Fruit fly (Drosophila melanogaster) whole organism, embryonic: ENCODE data around the gene Rnb.

ENCODE experiments used
- BEAF-32 ChIP-seq: fragments of 200-800 bp; sonication (Bioruptor generic); optimal IDR thresholded peaks from 3 replicates; lab custom pipeline; 2017; ENCODE audit warnings: missing biosample characterization, missing genetic modification characterization, mild to moderate bottlenecking, moderate library complexity, missing genetic modification reagents
- Blimp-1 ChIP-seq: fragments of 200-800 bp; sonication (Bioruptor generic); optimal IDR thresholded peaks from 3 replicates; lab custom pipeline; 2018; ENCODE audit warnings: missing biosample characterization, missing genetic modification characterization, mild to moderate bottlenecking, moderate library complexity, missing genetic modification reagents
- CG10431 ChIP-seq: fragments of 200-800 bp; sonication (Bioruptor generic); optimal IDR thresholded peaks from 3 replicates; lab custom pipeline; 2018; ENCODE audit warnings: missing biosample characterization, mild to moderate bottlenecking, missing genetic modification characterization
- CG12769 ChIP-seq: fragments of 200-800 bp; sonication (Bioruptor generic); optimal IDR thresholded peaks from 2 replicates; lab custom pipeline; 2019; ENCODE audit warnings: missing biosample characterization, mild to moderate bottlenecking, missing genetic modification characterization, moderate library complexity
- CG13287 ChIP-seq: fragments of 200-800 bp; sonication (Bioruptor generic); IDR thresholded peaks from 2 replicates; pipeline ENCODE4 v1.3.6; 2022; ENCODE audit warnings: missing biosample characterization, missing genetic modification characterization; ENCODE audit not compliant: partially characterized antibody
- CG14860 ChIP-seq: fragments of 200-800 bp; sonication (Bioruptor generic); IDR thresholded peaks from 3 replicates; pipeline ENCODE4 v1.3.6; 2022; ENCODE audit warnings: missing biosample characterization, missing genetic modification characterization; ENCODE audit not compliant: partially characterized antibody
- CG1602 ChIP-seq: fragments of 200-800 bp; sonication (Bioruptor generic); optimal IDR thresholded peaks from 3 replicates; lab custom pipeline; 2016; ENCODE audit warnings: missing biosample characterization, missing genetic modification characterization
- CG1647 ChIP-seq: fragments of 200-800 bp; sonication (Bioruptor generic); optimal IDR thresholded peaks from 3 replicates; lab custom pipeline; 2016; ENCODE audit warnings: missing biosample characterization, missing genetic modification characterization
- CG17385 ChIP-seq: fragments of 200-800 bp; sonication (Bioruptor generic); optimal IDR thresholded peaks from 3 replicates; lab custom pipeline; 2018; ENCODE audit warnings: missing biosample characterization, mild to moderate bottlenecking, missing genetic modification characterization
- CG18011 ChIP-seq: fragments of 200-800 bp; sonication (Bioruptor generic); optimal IDR thresholded peaks from 2 replicates; lab custom pipeline; 2017; ENCODE audit warnings: missing biosample characterization, missing genetic modification characterization, mild to moderate bottlenecking, moderate library complexity, missing genotype
- CG1832 ChIP-seq: fragments of 200-800 bp; sonication (Bioruptor generic); optimal IDR thresholded peaks from 2 replicates; lab custom pipeline; 2017; ENCODE audit warnings: missing biosample characterization, mild to moderate bottlenecking, missing genetic modification characterization, inconsistent platforms
- CG3838 ChIP-seq: fragments of 200-800 bp; sonication (Bioruptor generic); optimal IDR thresholded peaks from 3 replicates; lab custom pipeline; 2016; ENCODE audit warnings: missing biosample characterization, missing genetic modification characterization
- CG4424 ChIP-seq: fragments of 200-800 bp; sonication (Bioruptor generic); optimal IDR thresholded peaks from 3 replicates; lab custom pipeline; 2016; ENCODE audit warnings: missing biosample characterization, missing genetic modification characterization
- CG7987 ChIP-seq: fragments of 200-800 bp; sonication (Bioruptor generic); optimal IDR thresholded peaks from 2 replicates; lab custom pipeline; 2018; ENCODE audit warnings: missing biosample characterization, mild to moderate bottlenecking, missing genetic modification characterization, moderate library complexity
- CG8478 ChIP-seq: fragments of >200 bp; optimal IDR thresholded peaks from 2 replicates; lab custom pipeline; 2018
- CG9727 ChIP-seq: fragments of 200-800 bp; sonication (Bioruptor generic); optimal IDR thresholded peaks from 3 replicates; lab custom pipeline; 2017; ENCODE audit warnings: missing biosample characterization, mild to moderate bottlenecking, missing genetic modification characterization
- CG9817 ChIP-seq: fragments of 200-800 bp; sonication (Bioruptor generic); optimal IDR thresholded peaks from 2 replicates; lab custom pipeline; 2018; ENCODE audit warnings: missing biosample characterization, mild to moderate bottlenecking, missing genetic modification characterization, moderate library complexity
- CHES-1-like ChIP-seq: fragments of 200-800 bp; sonication (Bioruptor generic); optimal IDR thresholded peaks from 2 replicates; lab custom pipeline; 2016; ENCODE audit warnings: missing biosample characterization, missing genetic modification characterization
- Dfd ChIP-seq, 2 experiments: fragments of >200 bp; optimal IDR thresholded peaks; 2 replicates each; lab custom pipeline; 2017; ENCODE audit warnings: missing biosample characterization in 2 of 2, missing genetic modification characterization in 2 of 2
- Dll ChIP-seq: fragments of 200-800 bp; sonication (Bioruptor generic); IDR thresholded peaks from 4 replicates; pipeline ENCODE4 v1.3.6; 2022; ENCODE audit warnings: missing biosample characterization, missing genetic modification characterization; ENCODE audit not compliant: partially characterized antibody
- E2f2 ChIP-seq: fragments of 200-800 bp; sonication (Bioruptor generic); IDR thresholded peaks from 2 replicates; pipeline ENCODE4 v1.3.6; 2022; ENCODE audit warnings: missing biosample characterization, missing genetic modification characterization
- Fer2 ChIP-seq: fragments of 200-800 bp; sonication (Bioruptor generic); optimal IDR thresholded peaks from 2 replicates; lab custom pipeline; 2018; ENCODE audit warnings: missing biosample characterization, mild to moderate bottlenecking, missing genetic modification characterization, moderate library complexity
- HmgD ChIP-seq: fragments of 200-800 bp; sonication (Bioruptor generic); optimal IDR thresholded peaks from 3 replicates; lab custom pipeline; 2016; ENCODE audit warnings: missing biosample characterization, missing genetic modification characterization
- HmgZ ChIP-seq: fragments of 200-800 bp; sonication (Bioruptor generic); optimal IDR thresholded peaks from 2 replicates; lab custom pipeline; 2018; ENCODE audit warnings: missing biosample characterization, mild to moderate bottlenecking, missing genetic modification characterization
- Hr51 ChIP-seq, 2 experiments: fragments of 200-800 bp; sonication (Bioruptor generic); optimal IDR thresholded peaks; 2 replicates in 1 of 2; 3 replicates in 1 of 2; lab custom pipeline; 2016 to 2018; ENCODE audit warnings: missing biosample characterization in 2 of 2, missing genetic modification characterization in 2 of 2, mild to moderate bottlenecking in 1 of 2, moderate library complexity in 1 of 2
- MBD-R2 ChIP-seq: fragments of 200-800 bp; sonication (Bioruptor generic); IDR thresholded peaks from 2 replicates; pipeline ENCODE4 v1.3.6; 2022; ENCODE audit warnings: missing biosample characterization, missing genetic modification characterization
- MESR4 ChIP-seq: fragments of 200-800 bp; sonication (Bioruptor generic); optimal IDR thresholded peaks from 2 replicates; lab custom pipeline; 2018; ENCODE audit warnings: missing biosample characterization, mild to moderate bottlenecking, missing genetic modification characterization, moderate library complexity
- Meics ChIP-seq: fragments of 200-800 bp; sonication (Bioruptor generic); optimal IDR thresholded peaks from 2 replicates; lab custom pipeline; 2017; ENCODE audit warnings: missing biosample characterization, mild to moderate bottlenecking, missing genetic modification characterization
- Optix ChIP-seq: fragments of 200-800 bp; sonication (Bioruptor generic); IDR thresholded peaks from 3 replicates; pipeline ENCODE4 v1.3.6; 2022; ENCODE audit warnings: missing biosample characterization, missing genetic modification characterization
- Pdp1 ChIP-seq, 2 experiments: fragments of 200-800 bp; sonication (Bioruptor generic); optimal IDR thresholded peaks; 3 replicates each; lab custom pipeline; 2016; ENCODE audit warnings: missing biosample characterization in 2 of 2, missing genetic modification characterization in 2 of 2, mild to moderate bottlenecking in 1 of 2, moderate library complexity in 1 of 2
- Spps ChIP-seq: fragments of 200-800 bp; sonication (Bioruptor generic); optimal IDR thresholded peaks from 2 replicates; lab custom pipeline; 2018; ENCODE audit warnings: missing biosample characterization, mild to moderate bottlenecking, missing genetic modification characterization
- Sry-β ChIP-seq: fragments of 200-800 bp; sonication (Bioruptor generic); optimal IDR thresholded peaks from 2 replicates; lab custom pipeline; 2018; ENCODE audit warnings: missing biosample characterization, mild to moderate bottlenecking, missing genetic modification characterization, moderate library complexity
- Vsx1 ChIP-seq: fragments of 200-800 bp; sonication (Bioruptor generic); optimal IDR thresholded peaks from 2 replicates; lab custom pipeline; 2017; ENCODE audit warnings: missing biosample characterization, mild to moderate bottlenecking, missing genetic modification characterization, missing genetic modification reagents
- abd-A ChIP-seq: fragments of 200-800 bp; sonication (Bioruptor generic); optimal IDR thresholded peaks from 3 replicates; lab custom pipeline; 2019; ENCODE audit warnings: missing biosample characterization, mild to moderate bottlenecking, missing genetic modification characterization, moderate library complexity
- ap ChIP-seq: fragments of 200-800 bp; sonication (Bioruptor generic); IDR thresholded peaks from 2 replicates; pipeline ENCODE4 v1.3.6; 2022; ENCODE audit warnings: missing biosample characterization, missing genetic modification characterization
- corto ChIP-seq: fragments of 200-800 bp; sonication (Bioruptor generic); optimal IDR thresholded peaks from 2 replicates; lab custom pipeline; 2016; ENCODE audit warnings: missing biosample characterization, mild to moderate bottlenecking, missing genetic modification characterization, moderate library complexity
- eyg ChIP-seq: fragments of 200-800 bp; sonication (Bioruptor generic); optimal IDR thresholded peaks from 3 replicates; lab custom pipeline; 2016; ENCODE audit warnings: missing biosample characterization, missing genetic modification characterization
- fd64A ChIP-seq: fragments of 200-800 bp; sonication (Bioruptor generic); optimal IDR thresholded peaks from 3 replicates; lab custom pipeline; 2018; ENCODE audit warnings: missing biosample characterization, mild to moderate bottlenecking, missing genetic modification characterization
- hth ChIP-seq: fragments of >200 bp; optimal IDR thresholded peaks from 2 replicates; lab custom pipeline; 2017; ENCODE audit warnings: inconsistent platforms
- nerfin-1 ChIP-seq: fragments of 200-800 bp; sonication (Bioruptor generic); optimal IDR thresholded peaks from 3 replicates; lab custom pipeline; 2019; ENCODE audit warnings: missing biosample characterization, mild to moderate bottlenecking, missing genetic modification characterization, moderate library complexity
- nmo ChIP-seq: fragments of 200-800 bp; sonication (Bioruptor generic); optimal IDR thresholded peaks from 2 replicates; lab custom pipeline; 2018; ENCODE audit warnings: missing biosample characterization, mild to moderate bottlenecking, missing genetic modification characterization, moderate library complexity
- p53 ChIP-seq: fragments of 200-800 bp; sonication (Bioruptor generic); optimal IDR thresholded peaks from 2 replicates; lab custom pipeline; 2016; ENCODE audit warnings: missing biosample characterization, missing genetic modification characterization
- phol ChIP-seq: fragments of 200-800 bp; sonication (Bioruptor generic); optimal IDR thresholded peaks from 3 replicates; lab custom pipeline; 2018; ENCODE audit warnings: missing biosample characterization, mild to moderate bottlenecking, missing genetic modification characterization, moderate library complexity
- pros ChIP-seq: fragments of 200-800 bp; sonication (Bioruptor generic); optimal IDR thresholded peaks from 3 replicates; lab custom pipeline; 2019; ENCODE audit warnings: missing biosample characterization, mild to moderate bottlenecking, missing genetic modification characterization, moderate library complexity
- pum ChIP-seq: fragments of 200-800 bp; sonication (Bioruptor generic); optimal IDR thresholded peaks from 2 replicates; lab custom pipeline; 2016; ENCODE audit warnings: missing biosample characterization, missing genetic modification characterization
- pzg ChIP-seq: fragments of 200-800 bp; sonication (Bioruptor generic); optimal IDR thresholded peaks from 3 replicates; lab custom pipeline; 2018; ENCODE audit warnings: missing biosample characterization, mild to moderate bottlenecking, missing genetic modification characterization, moderate library complexity
- ro ChIP-seq: fragments of 200-800 bp; sonication (Bioruptor generic); IDR thresholded peaks from 2 replicates; pipeline ENCODE4 v1.3.6; 2022; ENCODE audit warnings: missing biosample characterization, missing genetic modification characterization
- sens ChIP-seq: fragments of 200-800 bp; sonication (Bioruptor generic); peaks from one replicate; lab custom pipeline; 2016; ENCODE audit warnings: missing biosample characterization, missing genetic modification characterization
- seq ChIP-seq: fragments of 200-800 bp; sonication (Bioruptor generic); IDR thresholded peaks from 2 replicates; pipeline ENCODE4 v1.3.6; 2022; ENCODE audit warnings: missing biosample characterization, missing genetic modification characterization

Rnb gene

DNA sequence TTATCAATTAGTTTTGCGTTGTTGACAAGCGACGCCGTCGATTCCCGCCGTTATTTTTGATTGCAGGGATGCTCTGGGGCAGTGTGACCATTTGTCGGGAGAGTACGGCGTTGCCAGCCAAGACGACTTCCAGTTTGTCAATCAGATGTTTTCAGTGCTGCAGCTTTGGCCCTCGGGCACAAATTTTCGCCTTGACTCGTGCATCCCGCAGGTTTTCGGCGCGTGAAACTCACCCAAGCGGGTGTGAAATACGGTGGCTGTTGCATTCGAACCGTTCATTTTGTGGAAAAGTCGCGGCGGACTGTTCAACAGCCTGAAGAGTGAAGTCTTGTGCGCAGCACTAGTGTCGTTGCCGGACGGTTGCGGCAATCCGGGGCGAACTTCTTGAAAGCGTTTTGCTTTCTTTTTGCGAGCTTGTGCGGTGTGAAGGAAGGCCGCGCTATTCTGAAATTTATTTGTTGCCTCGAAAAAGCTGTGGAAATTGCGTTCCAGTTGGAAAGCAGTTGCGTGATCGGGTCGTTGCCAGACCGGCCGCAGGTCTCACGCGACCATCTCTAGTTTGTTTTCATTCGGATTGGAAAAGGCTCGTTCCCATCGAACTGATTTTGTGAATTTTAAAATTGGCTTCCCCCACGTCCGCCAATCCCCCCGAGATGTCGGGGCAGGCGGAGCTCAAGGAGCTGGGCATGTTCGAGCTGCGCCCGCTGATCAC is 7.7 kb upstream of the Rnb start, which contains the start of the genes ca and ncd (continued):
- TF ChIP-seq nerfin-1 (tag; lab: Kevin White, UChicago) (no peak), hth (no peak), Vsx1 (GFP tag; lab: Kevin White, UChicago) (no peak), CG3838 (no peak), HmgD (GFP tag; lab: Kevin White, UChicago) (no peak), seq (GFP tag; lab: Robert Waterston, UW) (no peak), CG4424 (no peak), nmo (GFP tag; lab: Kevin White, UChicago) (peak; percentile 48), CG13287 (GFP tag; lab: Robert Waterston, UW) (peak; percentile 80), Hr51 (GFP tag; optimal IDR thresholded peaks at IDR 0.05; lab: Kevin White, UChicago) (no peak), pum (GFP tag; lab: Kevin White, UChicago) (no peak), CG1647 (GFP tag; lab: Kevin White, UChicago) (no peak), CG14860 (GFP tag; lab: Robert Waterston, UW) (no peak), Fer2 (tag; lab: Kevin White, UChicago) (no peak), MBD-R2 (GFP tag; lab: Robert Waterston, UW) (peak; percentile 56; the same call in 1 of the 2 replicates), Sry-β (GFP tag; lab: Kevin White, UChicago) (peak; percentile 62), MESR4 (GFP tag; lab: Kevin White, UChicago) (peak; percentile 48), abd-A (tag; lab: Kevin White, UChicago) (no peak), ro (GFP tag; lab: Robert Waterston, UW) (no peak), Pdp1 (GFP tag; optimal IDR thresholded peaks at IDR 0.05; lab: Kevin White, UChicago) (no peak), CHES-1-like (GFP tag; lab: Kevin White, UChicago) (peak; percentile 49), Spps (tag; lab: Kevin White, UChicago) (no peak), pros (GFP tag; lab: Kevin White, UChicago) (no peak), E2f2 (peak; percentile 85), pzg (peak; percentile 68), CG12769 (no peak), Blimp-1 (GFP tag; lab: Kevin White, UChicago) (no peak), CG8478 (lab: Kevin White, UChicago) (no peak), corto (GFP tag; lab: Kevin White, UChicago) (no peak), CG18011 (GFP tag; lab: Kevin White, UChicago) (no peak), CG1602 (GFP tag; lab: Kevin White, UChicago) (no peak), p53 (GFP tag; lab: Kevin White, UChicago) (no peak), Dll (peak; percentile 74), Optix (GFP tag; lab: Robert Waterston, UW) (no peak), CG10431 (GFP tag; lab: Kevin White, UChicago) (no peak), CG7987 (GFP tag; lab: Kevin White, UChicago) (no peak), ap (GFP tag; lab: Robert Waterston, UW) (no peak), BEAF-32 (GFP tag; lab: Kevin White, UChicago) (peak; percentile 82), phol (tag; lab: Kevin White, UChicago) (peak; percentile 15), Meics (no peak), Dfd (GFP tag; optimal IDR thresholded peaks at IDR 0.05; lab: Kevin White, UChicago) (no peak), CG9727 (no peak), fd64A (no peak), HmgZ (tag; lab: Kevin White, UChicago) (peak; percentile 15), CG9817 (tag; lab: Kevin White, UChicago) (no peak), CG17385 (GFP tag; lab: Kevin White, UChicago) (no peak), sens (GFP tag; lab: Kevin White, UChicago) (peak; percentile 47), eyg (GFP tag; lab: Kevin White, UChicago) (no peak), CG1832 (GFP tag; lab: Kevin White, UChicago) (no peak)
